Worm (Caenorhabditis elegans): ENCODE data around the gene rps-13.

The rps-13 gene

DNA sequence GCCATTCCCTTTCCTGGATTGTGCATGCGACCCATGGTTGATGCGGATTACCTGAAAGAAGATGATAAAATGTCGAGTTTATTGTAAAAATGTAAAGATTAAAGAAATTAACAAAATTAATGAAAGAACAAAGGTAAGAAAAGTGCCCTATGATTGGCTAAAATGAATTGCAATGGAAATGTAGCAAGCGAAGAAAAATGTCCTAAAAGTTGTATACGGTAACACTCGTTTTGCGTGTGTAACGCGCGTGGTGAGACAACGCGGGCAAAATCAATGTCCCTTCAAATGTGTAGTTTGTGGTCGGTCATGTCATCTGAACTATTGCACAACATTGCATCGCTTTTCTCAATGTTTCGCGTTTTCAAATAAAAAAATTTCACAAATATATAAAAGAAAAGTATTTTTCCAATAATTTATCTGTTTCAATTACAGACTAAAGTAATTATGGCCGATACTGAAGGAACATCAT, at the start of gene rps-13, which contains the start of gene nfx-1 (continued):
- 0 out of 2 replicates have a peak, but pooled peaks have one; percentile 16 for TF ChIP-seq dmd-6 (GFP tag; IDR thresholded peaks at IDR 0.05)
- no peak for TF ChIP-seq spr-3 (GFP tag; optimal IDR thresholded peaks at IDR 0.05)
- no peak for TF ChIP-seq skn-1 (tag; optimal IDR thresholded peaks at IDR 0.05)

ce11 chrIII:6422721-6423120, 47.9 kb upstream of the rps-13 start:
- TF ChIP-seq hlh-11 (tag; optimal IDR thresholded peaks at IDR 0.05) (peak; percentile 40), zfp-2 (tag; optimal IDR thresholded peaks at IDR 0.05) (no peak), hlh-30 (tag; optimal IDR thresholded peaks at IDR 0.05; ENCODE audit: insufficient read depth) (peak; percentile 86), duxl-1 (tag; optimal IDR thresholded peaks at IDR 0.05; ENCODE audit: poor library complexity) (no peak), lim-7 (GFP tag; IDR thresholded peaks at IDR 0.05) (no peak), tag-97 (GFP tag; IDR thresholded peaks at IDR 0.05) (no peak), F37D6.2 (tag; optimal IDR thresholded peaks at IDR 0.05) (no peak), mdt-29 (GFP tag; IDR thresholded peaks at IDR 0.05) (0 out of 2 replicates have a peak, but pooled peaks have one; percentile 24), sdz-12 (GFP tag; optimal IDR thresholded peaks at IDR 0.05) (no peak), madf-5 (GFP tag; IDR thresholded peaks at IDR 0.05) (no peak), snpc-1.2 (GFP tag; IDR thresholded peaks at IDR 0.05) (no peak), ztf-7 (tag; optimal IDR thresholded peaks at IDR 0.05) (no peak), fos-1 (tag; optimal IDR thresholded peaks at IDR 0.05) (no peak), saeg-2 (GFP tag; IDR thresholded peaks at IDR 0.05) (no peak), unc-62 (GFP tag; optimal IDR thresholded peaks at IDR 0.05 in 1 of 2) (peak in 1 of 2 experiments; percentile 94), unc-62 (tag; optimal IDR thresholded peaks at IDR 0.05) (no peak), nhr-237 (tag; optimal IDR thresholded peaks at IDR 0.05) (no peak), ZK337.2 (GFP tag; IDR thresholded peaks at IDR 0.05) (no peak), jun-1 (tag; optimal IDR thresholded peaks at IDR 0.05) (no peak), nhr-77 (tag; optimal IDR thresholded peaks at IDR 0.05) (peak; percentile 4), mxl-3 (GFP tag; optimal IDR thresholded peaks at IDR 0.05) (peak; percentile 71), daf-19 (GFP tag; conservative IDR thresholded peaks at IDR 0.05) (no peak), dmd-6 (GFP tag; IDR thresholded peaks at IDR 0.05) (peak; percentile 73), zip-11 (GFP tag; IDR thresholded peaks at IDR 0.05) (no peak), lsy-2 (tag; optimal IDR thresholded peaks at IDR 0.05) (no peak), nhr-28 (tag; optimal IDR thresholded peaks at IDR 0.05) (peak; percentile 73), T20F7.1 (GFP tag; optimal IDR thresholded peaks at IDR 0.05) (peak; percentile 59), ces-1 (GFP tag; optimal IDR thresholded peaks at IDR 0.05) (no peak), nhr-25 (tag; optimal IDR thresholded peaks at IDR 0.05; ENCODE audit: borderline replicate concordance, insufficient read depth) (no peak), attf-4 (tag; optimal IDR thresholded peaks at IDR 0.05) (no peak), daf-16 (GFP tag; optimal IDR thresholded peaks at IDR 0.05) (no peak), daf-16 (tag; optimal IDR thresholded peaks at IDR 0.05) (no peak), ctbp-1 (GFP tag; IDR thresholded peaks at IDR 0.05) (no peak), mdl-1 (tag; optimal IDR thresholded peaks at IDR 0.05) (peak in 1 of 2 experiments; percentile 30), set-16 (GFP tag; IDR thresholded peaks at IDR 0.05) (no peak), mep-1 (tag; optimal IDR thresholded peaks at IDR 0.05) (peak; percentile 5), unc-39 (tag; optimal IDR thresholded peaks at IDR 0.05) (no peak), lin-15B (tag; optimal IDR thresholded peaks at IDR 0.05) (no peak), mxl-2 (GFP tag; conservative IDR thresholded peaks at IDR 0.05) (no peak), daf-8 (GFP tag; IDR thresholded peaks at IDR 0.05) (no peak), pqm-1 (tag; optimal IDR thresholded peaks at IDR 0.05) (no peak), gei-8 (GFP tag; optimal IDR thresholded peaks at IDR 0.05) (no peak), dve-1 (tag; optimal IDR thresholded peaks at IDR 0.05; ENCODE audit: insufficient read depth) (peak; percentile 59), dmd-8 (GFP tag; IDR thresholded peaks at IDR 0.05) (no peak), Y5F2A.4 (GFP tag; optimal IDR thresholded peaks at IDR 0.05) (no peak), ceh-20 (GFP tag; IDR thresholded peaks at IDR 0.05) (0 out of 2 replicates have a peak, but pooled peaks have one; percentile 24), F10B5.3 (tag; optimal IDR thresholded peaks at IDR 0.05) (no peak), nhr-102 (tag; optimal IDR thresholded peaks at IDR 0.05) (no peak)
